Worm (Caenorhabditis elegans) whole organism, L2 larva: ENCODE data around the gene Y38E10A.35.
A peak's percentile ranks its signal among the peaks of the same experiment; 100 is the strongest.

Source experiments
- C34F6.9 ChIP-seq: fragments of 150-350 bp; optimal IDR thresholded peaks from 2 replicates; lab custom pipeline; 2014; ENCODE audit warnings: missing biosample characterization, missing genetic modification characterization
- F13H6.1 ChIP-seq: sonication (generic microtip); optimal IDR thresholded peaks from 2 replicates; lab custom pipeline; 2016; ENCODE audit warnings: missing genetic modification characterization, missing compliant biosample characterization
- R02D3.7 ChIP-seq: fragments of 150-350 bp; optimal IDR thresholded peaks from 2 replicates; lab custom pipeline; 2014; ENCODE audit warnings: missing biosample characterization, missing genetic modification characterization
- ZK546.5 ChIP-seq: sonication (generic microtip); optimal IDR thresholded peaks from 2 replicates; lab custom pipeline; 2017; ENCODE audit warnings: missing biosample characterization, missing genetic modification characterization
- alr-1 ChIP-seq: fragments of 150-350 bp; optimal IDR thresholded peaks from 2 replicates; lab custom pipeline; 2014; ENCODE audit warnings: missing biosample characterization, missing genetic modification characterization
- blmp-1 ChIP-seq: sonication (generic microtip); optimal IDR thresholded peaks from 2 replicates; lab custom pipeline; 2017; ENCODE audit warnings: missing genetic modification characterization, mild to moderate bottlenecking, missing compliant biosample characterization, antibody characterized with exemption, moderate library complexity; ENCODE audit not compliant: insufficient read depth
- ceh-16 ChIP-seq: fragments of 150-350 bp; optimal IDR thresholded peaks from 2 replicates; lab custom pipeline; 2014; ENCODE audit warnings: missing biosample characterization, missing genetic modification characterization
- egl-27 ChIP-seq: sonication (generic microtip); optimal IDR thresholded peaks from 3 replicates; lab custom pipeline; 2017; ENCODE audit warnings: missing biosample characterization, missing genetic modification reagents, missing genetic modification characterization
- elt-1 ChIP-seq: fragments of 150-350 bp; optimal IDR thresholded peaks from 2 replicates; lab custom pipeline; 2014; ENCODE audit warnings: missing biosample characterization, missing genetic modification characterization
- fos-1 ChIP-seq: fragments of 150-350 bp; optimal IDR thresholded peaks from 2 replicates; lab custom pipeline; 2014; ENCODE audit warnings: missing biosample characterization, missing genetic modification characterization
- gmeb-1 ChIP-seq: fragments of 150-350 bp; optimal IDR thresholded peaks from 2 replicates; lab custom pipeline; 2014; ENCODE audit warnings: missing biosample characterization, missing genetic modification characterization
- lin-13 ChIP-seq: fragments of 150-350 bp; optimal IDR thresholded peaks from 2 replicates; lab custom pipeline; 2014; ENCODE audit warnings: missing biosample characterization, missing genetic modification reagents, missing genetic modification characterization
- lin-39 ChIP-seq: fragments of 150-350 bp; optimal IDR thresholded peaks from 2 replicates; lab custom pipeline; 2014; ENCODE audit warnings: missing biosample characterization, missing genetic modification reagents, missing genetic modification characterization
- mab-5 ChIP-seq: fragments of 150-350 bp; optimal IDR thresholded peaks from 2 replicates; lab custom pipeline; 2014; ENCODE audit warnings: missing biosample characterization, missing genetic modification characterization
- nhr-11 ChIP-seq: fragments of 150-350 bp; optimal IDR thresholded peaks from 2 replicates; lab custom pipeline; 2014; ENCODE audit warnings: missing biosample characterization, missing genetic modification characterization
- nhr-129 ChIP-seq: fragments of 150-350 bp; optimal IDR thresholded peaks from 2 replicates; lab custom pipeline; 2014; ENCODE audit warnings: missing biosample characterization, missing genetic modification characterization
- nhr-23 ChIP-seq: fragments of 150-350 bp; optimal IDR thresholded peaks from 2 replicates; lab custom pipeline; 2014; ENCODE audit warnings: missing biosample characterization, missing genetic modification reagents, missing genetic modification characterization
- nhr-237 ChIP-seq: fragments of 150-350 bp; optimal IDR thresholded peaks from 2 replicates; lab custom pipeline; 2014; ENCODE audit warnings: missing biosample characterization, missing genetic modification characterization
- nhr-25 ChIP-seq: fragments of 150-350 bp; sonication (generic microtip); optimal IDR thresholded peaks from 3 replicates; lab custom pipeline; 2014; ENCODE audit warnings: missing biosample characterization, missing genetic modification characterization
- peb-1 ChIP-seq: fragments of 150-350 bp; optimal IDR thresholded peaks from 2 replicates; lab custom pipeline; 2014; ENCODE audit warnings: missing biosample characterization, missing genetic modification characterization
- skn-1 ChIP-seq: sonication (generic microtip); optimal IDR thresholded peaks from 2 replicates; lab custom pipeline; 2017; ENCODE audit warnings: missing biosample characterization, missing genetic modification characterization
- sma-3 ChIP-seq: sonication (generic microtip); optimal IDR thresholded peaks from 2 replicates; lab custom pipeline; 2016; ENCODE audit warnings: missing genetic modification reagents, missing genetic modification characterization, missing compliant biosample characterization
- sma-9 ChIP-seq, 2 experiments: fragments of 150-350 bp in 1 of 2; sonication (generic microtip) in 1 of 2; optimal IDR thresholded peaks; 2 replicates each; lab custom pipeline; 2014 to 2016; ENCODE audit warnings: missing genetic modification characterization in 2 of 2, mild to moderate bottlenecking in 1 of 2, missing biosample characterization in 1 of 2, missing compliant biosample characterization in 1 of 2, missing genetic modification reagents in 1 of 2, moderate library complexity in 1 of 2
- snpc-4 ChIP-seq: fragments of 150-350 bp; optimal IDR thresholded peaks from 2 replicates; lab custom pipeline; 2014; ENCODE audit warnings: missing biosample characterization, missing genetic modification characterization
- unc-39 ChIP-seq: fragments of 150-350 bp; optimal IDR thresholded peaks from 2 replicates; lab custom pipeline; 2014; ENCODE audit warnings: missing biosample characterization, missing genetic modification characterization
- unc-55 ChIP-seq: fragments of 150-350 bp; sonication (generic microtip); optimal IDR thresholded peaks from 3 replicates; lab custom pipeline; 2014; ENCODE audit warnings: missing biosample characterization, missing genetic modification reagents, missing genetic modification characterization
- unc-62 ChIP-seq: fragments of 150-350 bp; optimal IDR thresholded peaks from 2 replicates; lab custom pipeline; 2014; ENCODE audit warnings: missing biosample characterization, missing genetic modification reagents, missing genetic modification characterization
- ztf-1 ChIP-seq: fragments of 200-800 bp; sonication (Bioruptor generic); conservative IDR thresholded peaks from 2 replicates; pipeline ENCODE4 v1.3.6; 2022; ENCODE audit warnings: missing genetic modification characterization, missing compliant biosample characterization
- ztf-11 ChIP-seq: sonication (generic microtip); optimal IDR thresholded peaks from 2 replicates; lab custom pipeline; 2017; ENCODE audit warnings: missing biosample characterization, missing genetic modification characterization
- ztf-4 ChIP-seq: fragments of 150-350 bp; optimal IDR thresholded peaks from 2 replicates; lab custom pipeline; 2014; ENCODE audit warnings: missing biosample characterization, missing genetic modification characterization

Y38E10A.35 gene

ce11 chrII:12606900-12607299 lies 34.2 kb upstream of the Y38E10A.35 start, which contains the start of gene Y38E10A.8:
Gene Y38E10A.8 (plus strand): TSS chrII:12607200.
- TF ChIP-seq nhr-129, result no peak
- TF ChIP-seq sma-9 (GFP tag; optimal IDR thresholded peaks at IDR 0.05; lab: Kevin White, UChicago), result no peak
- no peak for TF ChIP-seq sma-9 (tag; optimal IDR thresholded peaks at IDR 0.05; lab: Kevin White, UChicago)
- no peak for TF ChIP-seq gmeb-1 (tag; lab: Kevin White, UChicago)
- no peak for TF ChIP-seq ztf-4 (tag; lab: Kevin White, UChicago)
- no peak for TF ChIP-seq unc-39 (tag; lab: Kevin White, UChicago)
- TF ChIP-seq nhr-11 (tag; lab: Kevin White, UChicago), result no peak
- TF ChIP-seq fos-1 (tag; lab: Kevin White, UChicago), result no peak
- no peak for TF ChIP-seq F13H6.1 (tag; lab: Kevin White, UChicago)

DNA sequence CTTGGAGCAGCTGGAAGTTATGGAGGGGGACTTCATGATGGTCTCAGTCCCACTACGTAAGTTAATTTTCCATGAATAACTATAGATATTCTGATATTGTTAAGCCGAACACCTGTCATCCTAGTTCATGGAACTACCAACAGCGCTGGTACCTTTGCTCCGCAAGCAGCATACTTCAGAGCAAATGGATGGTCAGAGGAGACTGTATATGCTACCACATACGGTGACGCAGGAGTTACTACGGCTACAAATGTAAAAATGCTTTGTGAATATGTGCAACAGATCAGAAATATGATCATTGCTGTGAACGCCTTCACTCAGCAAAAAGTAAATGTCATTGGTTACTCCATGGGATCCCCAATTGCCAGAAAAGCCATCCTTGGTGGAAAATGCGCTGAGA lies 33.4 kb upstream of the Y38E10A.35 start:
- TF ChIP-seq skn-1 (tag; lab: Kevin White, UChicago) (no peak), unc-62 (GFP tag; lab: Kevin White, UChicago) (no peak), unc-55 (GFP tag; lab: Kevin White, UChicago) (no peak), alr-1 (tag; lab: Kevin White, UChicago) (no peak), nhr-129 (no peak), snpc-4 (tag; lab: Kevin White, UChicago) (no peak), sma-3 (GFP tag; lab: Kevin White, UChicago) (no peak), ztf-11 (tag; lab: Kevin White, UChicago) (no peak), egl-27 (no peak), unc-39 (tag; lab: Kevin White, UChicago) (no peak), gmeb-1 (tag; lab: Kevin White, UChicago) (no peak)

- no peak for TF ChIP-seq elt-1 (tag; lab: Kevin White, UChicago)
- TF ChIP-seq fos-1 (tag; lab: Kevin White, UChicago), result peak; percentile 14
- TF ChIP-seq gmeb-1 (tag; lab: Kevin White, UChicago), result peak; percentile 11
- TF ChIP-seq F13H6.1 (tag; lab: Kevin White, UChicago), result no peak
- TF ChIP-seq unc-55 (GFP tag; lab: Kevin White, UChicago), result peak; percentile 74
- TF ChIP-seq ztf-1 (GFP tag; lab: Robert Waterston, UW), result no peak
- peak; percentile 46 for TF ChIP-seq nhr-129
- TF ChIP-seq C34F6.9 (tag; lab: Kevin White, UChicago), result peak; percentile 47
- TF ChIP-seq ceh-16, result no peak
Measured at ce11 chrII:12603667-12604621, 31.3 kb upstream of the Y38E10A.35 start, which contains the start of the genes ceh-100 and lips-15. Gene ceh-100 (minus strand): TSS chrII:12603680. Gene lips-15 (plus strand): TSS chrII:12604386.

DNA sequence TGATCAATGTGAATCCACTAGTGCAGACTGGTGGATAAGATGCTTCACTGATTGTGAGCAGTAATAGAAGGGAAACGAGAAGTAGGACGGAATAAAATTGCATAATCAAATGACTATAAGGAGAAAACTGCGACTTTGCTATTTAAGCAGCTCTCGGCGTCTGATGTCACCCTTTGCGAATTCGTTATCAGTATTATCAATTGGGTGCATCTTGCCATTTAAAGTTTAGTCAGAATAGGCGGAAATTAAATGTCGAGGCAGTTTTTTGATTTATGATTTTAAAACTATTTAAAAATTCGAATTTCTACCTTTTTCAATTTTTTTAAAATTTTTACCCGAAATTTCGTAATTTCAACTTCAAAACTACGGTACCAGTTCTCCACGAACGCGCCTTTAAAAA lies 8.3 kb upstream of the Y38E10A.35 start, which contains the start of gene clec-4:
Gene clec-4, minus strand, starts transcription at position 162 of the 400 bp plus-strand sequence.
- TF ChIP-seq mab-5, result no peak
- TF ChIP-seq fos-1 (tag; lab: Kevin White, UChicago), result peak; percentile 69
- no peak for TF ChIP-seq nhr-25 (tag; lab: Kevin White, UChicago)
- TF ChIP-seq blmp-1 (tag; lab: Kevin White, UChicago), result no peak

DNA sequence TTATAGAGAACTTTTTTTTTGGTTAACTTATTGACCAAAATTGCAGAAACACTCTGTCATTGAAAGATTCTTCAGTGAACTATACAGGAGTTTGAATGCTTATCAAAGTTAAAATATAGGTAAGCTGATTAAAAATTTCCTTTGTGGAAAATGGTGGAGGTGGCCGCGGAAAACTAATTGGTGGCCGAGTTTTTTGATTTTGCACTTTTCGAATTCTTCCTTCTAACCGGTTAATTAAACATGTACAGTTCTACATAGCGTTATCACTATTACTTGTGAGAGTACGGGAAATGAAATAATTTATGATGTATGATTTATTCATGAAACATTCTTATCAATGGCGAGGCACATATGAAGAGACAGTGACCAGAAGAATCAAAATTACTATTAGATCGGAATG lies 5.1 kb upstream of the Y38E10A.35 start, which contains the start of gene clec-8:
Gene clec-8, minus strand, starts transcription at position 308 of the 400 bp plus-strand sequence.
- peak; percentile 58 for TF ChIP-seq fos-1 (tag; lab: Kevin White, UChicago)
- no peak for TF ChIP-seq unc-62 (GFP tag; lab: Kevin White, UChicago)

DNA sequence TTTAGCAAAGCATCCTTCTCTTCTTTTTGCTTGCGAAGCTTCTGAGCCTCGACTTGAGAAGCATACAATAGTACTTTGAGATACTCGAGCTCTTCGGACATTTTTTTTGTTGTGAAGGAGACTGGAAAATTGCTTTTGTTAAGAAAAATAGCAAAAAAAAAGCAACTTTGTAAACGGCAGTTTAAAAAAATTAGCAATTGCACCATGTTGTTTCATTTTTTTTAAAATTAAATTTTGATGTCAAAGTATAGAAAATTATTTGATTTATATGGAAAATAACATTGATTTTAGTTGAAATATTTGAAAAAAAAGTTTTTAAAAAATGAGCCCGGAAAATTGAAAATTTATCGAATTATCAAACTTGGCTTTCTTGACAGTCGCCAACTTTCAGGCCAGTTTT lies 2.0 kb upstream of the Y38E10A.35 start, which contains the start of gene Y38E10A.3:
Gene Y38E10A.3, minus strand, starts transcription at position 101 of the 400 bp plus-strand sequence.
- TF ChIP-seq F13H6.1 (tag; lab: Kevin White, UChicago) (no peak), unc-62 (GFP tag; lab: Kevin White, UChicago) (no peak), unc-55 (GFP tag; lab: Kevin White, UChicago) (no peak), ZK546.5 (tag; lab: Kevin White, UChicago) (no peak), lin-13 (GFP tag; lab: Kevin White, UChicago) (no peak), mab-5 (no peak), lin-39 (tag; lab: Kevin White, UChicago) (no peak), nhr-129 (no peak), nhr-237 (tag; lab: Kevin White, UChicago) (no peak), sma-3 (GFP tag; lab: Kevin White, UChicago) (no peak), snpc-4 (tag; lab: Kevin White, UChicago) (no peak), R02D3.7 (tag; lab: Kevin White, UChicago) (no peak), C34F6.9 (tag; lab: Kevin White, UChicago) (no peak), nhr-11 (tag; lab: Kevin White, UChicago) (no peak), blmp-1 (tag; lab: Kevin White, UChicago) (no peak), gmeb-1 (tag; lab: Kevin White, UChicago) (no peak), nhr-23 (tag; lab: Kevin White, UChicago) (no peak), ceh-16 (no peak), fos-1 (tag; lab: Kevin White, UChicago) (no peak), peb-1 (tag; lab: Kevin White, UChicago) (no peak)
